Worm (Caenorhabditis elegans): ENCODE data around the gene pgap-1.

The pgap-1 gene

DNA sequence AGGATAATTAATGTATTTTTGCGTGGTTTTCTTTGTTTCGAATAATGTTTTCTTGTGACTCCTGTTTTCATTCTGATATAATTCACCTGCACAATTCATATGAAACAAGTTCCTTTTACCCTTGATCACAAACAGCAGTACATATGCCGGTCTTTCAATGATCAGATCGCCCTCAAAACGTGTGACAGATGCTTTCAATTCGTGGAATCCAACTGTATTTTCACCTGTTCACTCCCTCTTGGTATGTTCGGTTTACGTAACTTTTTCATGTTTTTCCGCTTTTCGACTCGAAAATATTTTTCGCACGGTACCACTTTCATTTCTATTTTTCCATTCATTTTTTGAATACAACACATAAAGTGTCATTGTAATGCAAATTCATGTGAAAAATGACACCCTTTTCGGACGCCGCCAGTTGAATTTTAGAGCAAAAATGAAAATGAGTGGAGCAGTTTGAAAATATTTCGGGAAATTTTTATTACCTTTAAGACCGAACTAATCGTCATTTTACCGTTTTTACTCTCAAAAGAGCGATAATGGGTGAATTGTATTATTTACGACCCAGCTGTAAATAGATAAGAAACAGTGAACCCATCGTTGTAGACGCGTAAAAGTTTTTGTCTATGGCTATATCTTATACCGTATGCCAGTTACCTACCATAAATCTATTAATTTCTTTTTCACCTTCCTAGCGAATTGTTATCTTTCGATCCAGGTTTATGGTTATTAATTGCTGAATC is 39.7 kb upstream of the pgap-1 start, which contains the start of gene K10D6.4:
Gene K10D6.4 (plus strand): TSS at position 100 of the 740 bp plus-strand sequence.
- TF ChIP-seq elt-2 (tag; optimal IDR thresholded peaks at IDR 0.05) (peak; percentile 75), ama-1 (optimal IDR thresholded peaks at IDR 0.05) (no peak), pqm-1 (tag; optimal IDR thresholded peaks at IDR 0.05) (peak; percentile 13)

DNA sequence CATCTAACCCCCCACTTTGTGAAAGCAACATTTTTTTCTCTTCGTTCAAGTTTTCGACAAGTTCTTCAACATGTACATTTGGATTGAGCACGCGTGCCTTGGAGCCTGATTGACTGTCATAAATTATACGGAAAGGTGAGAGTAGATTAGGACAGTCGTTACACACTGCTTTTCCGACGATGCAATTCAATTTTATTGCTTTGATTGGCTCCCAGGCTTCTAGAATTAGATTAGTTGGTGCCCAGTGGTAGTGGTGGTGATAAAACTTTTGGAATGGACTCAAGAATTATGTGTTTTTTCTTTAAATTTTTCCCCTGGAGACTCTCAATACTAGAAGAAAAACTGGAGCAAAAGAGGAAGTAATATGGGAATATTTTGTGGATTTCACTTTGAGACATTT is 37.2 kb upstream of the pgap-1 start:
- TF ChIP-seq egl-5 (tag; optimal IDR thresholded peaks at IDR 0.05): peak; percentile 91
- no peak for TF ChIP-seq nhr-11 (tag; optimal IDR thresholded peaks at IDR 0.05)
- no peak for TF ChIP-seq fkh-10 (GFP tag; optimal IDR thresholded peaks at IDR 0.05)
- no peak for TF ChIP-seq ztf-4 (tag; optimal IDR thresholded peaks at IDR 0.05)
- no peak for TF ChIP-seq ceh-28 (tag; optimal IDR thresholded peaks at IDR 0.05)
- TF ChIP-seq nhr-28 (tag; optimal IDR thresholded peaks at IDR 0.05): no peak

DNA sequence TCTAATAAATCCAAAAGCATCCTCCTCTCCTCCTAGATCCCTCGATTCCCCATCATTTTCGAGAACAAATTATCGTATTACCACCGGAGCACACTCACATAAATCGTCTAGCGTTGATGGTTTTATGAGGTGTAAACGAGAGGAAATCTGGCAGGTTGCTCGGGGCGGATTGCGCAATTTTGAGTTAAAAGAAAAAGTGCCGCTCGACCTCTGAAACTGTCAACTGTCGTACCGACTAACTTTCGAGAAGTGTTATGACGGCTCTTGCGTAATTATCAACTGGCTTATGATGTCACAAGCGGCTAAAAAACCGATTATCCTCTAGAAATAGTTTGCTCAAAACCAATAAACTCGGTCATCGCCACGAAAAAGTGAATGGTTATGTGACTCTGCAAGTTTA is 35.2 kb upstream of the pgap-1 start:
- TF ChIP-seq lin-15B (tag; optimal IDR thresholded peaks at IDR 0.05) (no peak), ztf-4 (tag; optimal IDR thresholded peaks at IDR 0.05) (no peak), elt-1 (tag; optimal IDR thresholded peaks at IDR 0.05) (no peak), nhr-77 (tag; optimal IDR thresholded peaks at IDR 0.05) (no peak), nhr-237 (tag; optimal IDR thresholded peaks at IDR 0.05) (no peak), sea-2 (GFP tag; optimal IDR thresholded peaks at IDR 0.05) (no peak), pha-4 (tag; optimal IDR thresholded peaks at IDR 0.05) (no peak), nhr-23 (tag; optimal IDR thresholded peaks at IDR 0.05) (no peak), nhr-11 (tag; optimal IDR thresholded peaks at IDR 0.05) (no peak), nhr-76 (tag; optimal IDR thresholded peaks at IDR 0.05) (no peak), unc-39 (tag; optimal IDR thresholded peaks at IDR 0.05) (no peak), hmg-11 (tag; optimal IDR thresholded peaks at IDR 0.05) (no peak), ceh-82 (tag; optimal IDR thresholded peaks at IDR 0.05) (no peak), pqm-1 (tag; optimal IDR thresholded peaks at IDR 0.05) (no peak), nhr-43 (tag; optimal IDR thresholded peaks at IDR 0.05; ENCODE audit: poor library complexity, severe bottlenecking) (no peak)

- TF ChIP-seq nhr-25 (tag; optimal IDR thresholded peaks at IDR 0.05) (no peak), lsy-12 (tag; optimal IDR thresholded peaks at IDR 0.05) (no peak), nhr-67 (tag; optimal IDR thresholded peaks at IDR 0.05) (no peak)
Measured at ce11 chrV:11209452-11210188, 32.1 kb upstream of the pgap-1 start.

DNA sequence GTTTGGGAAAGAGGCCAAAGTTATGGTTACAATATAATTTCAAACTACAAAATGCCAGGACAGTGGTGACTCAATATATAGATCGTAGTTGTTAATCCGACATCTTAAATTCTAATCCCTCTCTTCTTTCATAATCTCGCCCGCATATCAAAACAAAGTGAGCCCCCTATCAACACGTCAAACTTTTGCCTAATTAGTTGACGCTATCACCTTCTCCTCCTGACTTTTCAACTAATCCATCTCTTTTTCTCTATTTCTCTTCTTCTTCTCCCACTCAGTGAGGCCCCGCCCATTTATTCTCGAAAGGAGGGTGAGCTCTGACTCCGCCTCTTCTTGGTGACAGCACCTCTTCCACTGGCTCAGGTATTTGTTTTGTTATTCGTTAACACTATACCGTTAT is 30.4 kb upstream of the pgap-1 start:
- no peak for TF ChIP-seq ztf-4 (tag; optimal IDR thresholded peaks at IDR 0.05)
- TF ChIP-seq aly-2 (tag; optimal IDR thresholded peaks at IDR 0.05): no peak
- no peak for TF ChIP-seq nhr-28 (tag; optimal IDR thresholded peaks at IDR 0.05)
- no peak for TF ChIP-seq nhr-67 (tag; optimal IDR thresholded peaks at IDR 0.05)
- peak; percentile 5 for TF ChIP-seq egl-5 (tag; optimal IDR thresholded peaks at IDR 0.05)
- no peak for TF ChIP-seq pha-4 (tag; optimal IDR thresholded peaks at IDR 0.05)
- TF ChIP-seq elt-2 (tag; optimal IDR thresholded peaks at IDR 0.05): no peak
- no peak for TF ChIP-seq nhr-76 (tag; optimal IDR thresholded peaks at IDR 0.05)

ce11 chrV:11214569-11214968 is 27.1 kb upstream of the pgap-1 start:
- TF ChIP-seq egl-5 (tag; optimal IDR thresholded peaks at IDR 0.05) (peak; percentile 82), ceh-16 (tag; optimal IDR thresholded peaks at IDR 0.05) (no peak)

DNA sequence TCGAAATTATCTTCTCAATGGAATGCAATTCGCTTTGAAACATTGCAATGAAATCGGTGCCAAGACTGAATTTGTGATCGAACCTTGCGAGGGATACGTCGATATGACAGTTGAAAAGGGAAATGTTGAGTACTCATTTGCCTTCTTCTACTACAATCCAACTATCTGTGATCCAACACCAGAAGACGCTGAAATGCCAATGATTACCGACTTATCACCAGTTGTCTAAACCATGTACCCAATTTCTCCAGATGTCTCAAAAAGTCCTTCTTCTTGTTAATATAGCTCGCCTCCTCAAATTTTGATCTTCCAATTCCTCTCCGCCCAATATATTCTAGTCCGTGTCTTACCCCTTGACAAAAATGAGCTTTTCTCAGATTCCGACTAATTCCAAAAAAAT is 25.5 kb upstream of the pgap-1 start:
- no peak for TF ChIP-seq ama-1 (optimal IDR thresholded peaks at IDR 0.05)
- no peak for TF ChIP-seq unc-39 (tag; optimal IDR thresholded peaks at IDR 0.05)
- TF ChIP-seq mdl-1 (tag; optimal IDR thresholded peaks at IDR 0.05): no peak
- TF ChIP-seq sea-2 (GFP tag; optimal IDR thresholded peaks at IDR 0.05): no peak
- no peak for TF ChIP-seq hmg-11 (tag; optimal IDR thresholded peaks at IDR 0.05)
- no peak for TF ChIP-seq fkh-10 (GFP tag; optimal IDR thresholded peaks at IDR 0.05)
- TF ChIP-seq zag-1 (tag; optimal IDR thresholded peaks at IDR 0.05): no peak
- TF ChIP-seq nhr-67 (tag; optimal IDR thresholded peaks at IDR 0.05): no peak
